Worm (Caenorhabditis elegans): ENCODE measurements around the gene cct-2.

DNA sequence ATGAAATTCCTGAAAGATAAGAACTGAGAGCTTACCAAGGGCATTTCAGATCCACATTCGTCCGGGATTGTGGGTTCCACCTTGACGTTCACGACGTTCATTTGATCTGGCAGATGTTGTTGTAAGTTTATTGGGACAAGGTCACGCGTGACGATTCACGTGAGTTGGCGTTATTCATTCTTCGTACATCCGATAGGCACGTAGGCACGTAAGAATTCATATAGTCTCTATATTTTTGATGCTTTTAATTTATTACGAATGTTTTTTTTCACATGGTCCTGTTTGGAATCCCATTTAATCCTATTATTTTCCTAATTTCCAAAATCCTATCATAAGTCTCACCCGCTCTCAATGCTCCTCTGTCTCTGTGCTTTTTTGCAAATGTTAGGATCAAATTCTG is 15.6 kb upstream of the cct-2 start, which contains the start of gene B0457.4:
- no peak for TF ChIP-seq nhr-237 (tag; optimal IDR thresholded peaks at IDR 0.05)
- no peak for TF ChIP-seq pha-4 (tag; optimal IDR thresholded peaks at IDR 0.05)
- TF ChIP-seq nhr-28 (tag; optimal IDR thresholded peaks at IDR 0.05) = no peak
- no peak for TF ChIP-seq elt-1 (tag; optimal IDR thresholded peaks at IDR 0.05; ENCODE audit: borderline replicate concordance, insufficient read depth)
- TF ChIP-seq flh-1 (GFP tag; optimal IDR thresholded peaks at IDR 0.05) = no peak
- TF ChIP-seq nhr-76 (tag; optimal IDR thresholded peaks at IDR 0.05) = no peak
- TF ChIP-seq unc-39 (tag; optimal IDR thresholded peaks at IDR 0.05) = no peak
- TF ChIP-seq unc-62 (GFP tag; optimal IDR thresholded peaks at IDR 0.05) = no peak
- TF ChIP-seq snpc-4 (tag; optimal IDR thresholded peaks at IDR 0.05) = no peak
- no peak for TF ChIP-seq ham-2 (GFP tag; optimal IDR thresholded peaks at IDR 0.05)
- no peak for TF ChIP-seq mep-1 (tag; optimal IDR thresholded peaks at IDR 0.05)
- TF ChIP-seq lsy-2 (tag; optimal IDR thresholded peaks at IDR 0.05) = no peak
- TF ChIP-seq ces-1 (GFP tag; optimal IDR thresholded peaks at IDR 0.05) = no peak
- no peak for TF ChIP-seq tbx-8 (GFP tag; optimal IDR thresholded peaks at IDR 0.05)

All from whole organism, mixed stage, embryonic.